Worm (Caenorhabditis elegans): ENCODE measurements around the gene plg-1.
A peak's percentile ranks its signal among the peaks of the same experiment; 100 is the strongest.

plg-1 gene

ce11 chrIII:8851961-8852360 lies at the start of gene plg-1:
Gene plg-1 (plus strand): TSS chrIII:8852261.
- no peak for TF ChIP-seq ets-4 (tag; optimal IDR thresholded peaks at IDR 0.05)
- no peak for TF ChIP-seq fax-1 (tag; optimal IDR thresholded peaks at IDR 0.05)
- TF ChIP-seq mec-3 (tag; optimal IDR thresholded peaks at IDR 0.05; ENCODE audit: borderline replicate concordance), result no peak
- TF ChIP-seq pros-1 (tag; optimal IDR thresholded peaks at IDR 0.05), result no peak
- TF ChIP-seq T23F11.4 (GFP tag; optimal IDR thresholded peaks at IDR 0.05), result no peak
- no peak for TF ChIP-seq F13H6.1 (tag; optimal IDR thresholded peaks at IDR 0.05)
- TF ChIP-seq ceh-19 (GFP tag; optimal IDR thresholded peaks at IDR 0.05), result no peak
- no peak for TF ChIP-seq lin-11 (tag; optimal IDR thresholded peaks at IDR 0.05)

ce11 chrIII:8805815-8806214 lies 46.2 kb upstream of the plg-1 start:
- TF ChIP-seq fkh-10 (GFP tag; optimal IDR thresholded peaks at IDR 0.05) (no peak), unc-86 (tag; optimal IDR thresholded peaks at IDR 0.05) (no peak), sox-4 (tag; optimal IDR thresholded peaks at IDR 0.05) (no peak)

ce11 chrIII:8807246-8807645 lies 44.8 kb upstream of the plg-1 start, which contains the start of gene F54F2.7:
Gene F54F2.7 (minus strand): TSS chrIII:8807346.
- TF ChIP-seq madf-2 (tag; optimal IDR thresholded peaks at IDR 0.05) (no peak), unc-55 (GFP tag; optimal IDR thresholded peaks at IDR 0.05) (no peak), K09A11.1 (tag; optimal IDR thresholded peaks at IDR 0.05; ENCODE audit: insufficient read depth) (no peak), tbx-2 (tag; optimal IDR thresholded peaks at IDR 0.05) (no peak), ceh-18 (tag; optimal IDR thresholded peaks at IDR 0.05) (no peak), dmd-4 (tag; optimal IDR thresholded peaks at IDR 0.05; ENCODE audit: borderline replicate concordance) (no peak), T23F11.4 (GFP tag; optimal IDR thresholded peaks at IDR 0.05) (no peak), ceh-34 (tag; optimal IDR thresholded peaks at IDR 0.05) (no peak), che-1 (tag; optimal IDR thresholded peaks at IDR 0.05) (no peak), ceh-2 (tag; optimal IDR thresholded peaks at IDR 0.05) (no peak), sdc-2 (tag; optimal IDR thresholded peaks at IDR 0.05) (no peak), hlh-6 (tag; optimal IDR thresholded peaks at IDR 0.05) (no peak)

- no peak for TF ChIP-seq tbx-7 (tag; optimal IDR thresholded peaks at IDR 0.05)
- peak; percentile 26 for TF ChIP-seq elt-2 (tag; optimal IDR thresholded peaks at IDR 0.05)
- TF ChIP-seq hlh-6 (tag; optimal IDR thresholded peaks at IDR 0.05), result no peak
- peak; percentile 85 for TF ChIP-seq unc-42 (tag; optimal IDR thresholded peaks at IDR 0.05)
- TF ChIP-seq ceh-31 (tag; optimal IDR thresholded peaks at IDR 0.05), result no peak
- TF ChIP-seq dmd-4 (tag; optimal IDR thresholded peaks at IDR 0.05; ENCODE audit: borderline replicate concordance), result no peak
- no peak for TF ChIP-seq ttx-3 (tag; optimal IDR thresholded peaks at IDR 0.05)
- TF ChIP-seq C08G9.2 (tag; optimal IDR thresholded peaks at IDR 0.05), result no peak
- TF ChIP-seq hlh-8 (tag; optimal IDR thresholded peaks at IDR 0.05), result no peak
- no peak for TF ChIP-seq tbx-2 (tag; optimal IDR thresholded peaks at IDR 0.05)
- TF ChIP-seq nfya-1 (tag; optimal IDR thresholded peaks at IDR 0.05), result peak; percentile 43
- no peak for TF ChIP-seq ama-1 (optimal IDR thresholded peaks at IDR 0.05)
- TF ChIP-seq pros-1 (tag; optimal IDR thresholded peaks at IDR 0.05), result no peak
- no peak for TF ChIP-seq fkh-10 (GFP tag; optimal IDR thresholded peaks at IDR 0.05)
- no peak for TF ChIP-seq C38D4.7 (GFP tag; optimal IDR thresholded peaks at IDR 0.05)
- no peak for TF ChIP-seq ets-4 (tag; optimal IDR thresholded peaks at IDR 0.05)
- TF ChIP-seq odd-2 (tag; optimal IDR thresholded peaks at IDR 0.05), result no peak
- no peak for TF ChIP-seq gmeb-2 (tag; optimal IDR thresholded peaks at IDR 0.05)
- peak; percentile 15 for TF ChIP-seq unc-55 (GFP tag; optimal IDR thresholded peaks at IDR 0.05)
- TF ChIP-seq unc-86 (tag; optimal IDR thresholded peaks at IDR 0.05), result no peak
- TF ChIP-seq pha-4 (tag; optimal IDR thresholded peaks at IDR 0.05), result no peak
- no peak for TF ChIP-seq nhr-11 (tag; optimal IDR thresholded peaks at IDR 0.05)
- no peak for TF ChIP-seq ahr-1 (tag; optimal IDR thresholded peaks at IDR 0.05)
- TF ChIP-seq zip-5 (tag; optimal IDR thresholded peaks at IDR 0.05), result no peak
- no peak for TF ChIP-seq F13H6.1 (tag; optimal IDR thresholded peaks at IDR 0.05)
- TF ChIP-seq hlh-30 (tag; optimal IDR thresholded peaks at IDR 0.05; ENCODE audit: insufficient read depth), result no peak
- TF ChIP-seq pqm-1 (tag; optimal IDR thresholded peaks at IDR 0.05), result no peak
- no peak for TF ChIP-seq sox-4 (tag; optimal IDR thresholded peaks at IDR 0.05)
These were observed 42.7 kb upstream of the plg-1 start, which contains the start of gene prx-19 for ce11 chrIII:8809245-8809971. Gene prx-19 (minus strand): TSS chrIII:8809295.
